Fruit fly (Drosophila melanogaster) whole organism, prepupa: ENCODE measurements around the gene yellow-b.

Experiments used
- CG16779 ChIP-seq: fragments of 200-800 bp; sonication (Bioruptor generic); optimal IDR thresholded peaks from 3 replicates; lab custom pipeline; 2017; ENCODE audit warnings: missing biosample characterization, mild to moderate bottlenecking, missing genetic modification characterization
- CG8632 ChIP-seq: fragments of 200-800 bp; sonication (Bioruptor generic); optimal IDR thresholded peaks from 3 replicates; lab custom pipeline; 2016; ENCODE audit warnings: missing biosample characterization, missing genetic modification characterization
- Hr4 ChIP-seq: fragments of 200-800 bp; sonication (Bioruptor generic); optimal IDR thresholded peaks from 3 replicates; lab custom pipeline; 2016; ENCODE audit warnings: missing biosample characterization, missing genetic modification characterization
- pdm3 ChIP-seq: fragments of 200-800 bp; sonication (Bioruptor generic); optimal IDR thresholded peaks from 3 replicates; lab custom pipeline; 2016; ENCODE audit warnings: missing biosample characterization, missing genetic modification characterization

dm6 chr2L:16790671-16791270 is 36.6 kb downstream of the yellow-b start, which contains the start of gene Cyt-b5-r:
- TF ChIP-seq pdm3 (GFP tag; lab: Kevin White, UChicago) (no peak), CG16779 (tag; lab: Kevin White, UChicago) (no peak), CG8632 (GFP tag; lab: Kevin White, UChicago) (no peak), Hr4 (GFP tag; lab: Kevin White, UChicago) (no peak)
